Worm (Caenorhabditis elegans) whole organism, late embryonic: ENCODE results near the gene str-263.

Experiments used
- ama-1 ChIP-seq: fragments of 150-350 bp; optimal IDR thresholded peaks from 2 replicates; lab custom pipeline; 2014
- ceh-34 ChIP-seq: sonication (generic microtip); optimal IDR thresholded peaks from 2 replicates; lab custom pipeline; 2016; ENCODE audit warnings: mild to moderate bottlenecking, missing genetic modification characterization, missing compliant biosample characterization
- elt-2 ChIP-seq: sonication (generic microtip); optimal IDR thresholded peaks from 2 replicates; lab custom pipeline; 2016; ENCODE audit warnings: missing genetic modification reagents, missing genetic modification characterization, missing compliant biosample characterization
- ets-4 ChIP-seq: sonication (generic microtip); optimal IDR thresholded peaks from 2 replicates; lab custom pipeline; 2016; ENCODE audit warnings: missing genetic modification characterization, missing compliant biosample characterization
- hlh-30 ChIP-seq: sonication (generic microtip); optimal IDR thresholded peaks from 2 replicates; lab custom pipeline; 2017; ENCODE audit warnings: antibody characterized with exemption, missing genetic modification characterization, missing compliant biosample characterization; ENCODE audit not compliant: insufficient read depth
- lim-6 ChIP-seq: sonication (generic microtip); optimal IDR thresholded peaks from 2 replicates; lab custom pipeline; 2016; ENCODE audit warnings: missing genetic modification characterization, missing compliant biosample characterization
- nfya-1 ChIP-seq: sonication (generic microtip); optimal IDR thresholded peaks from 2 replicates; lab custom pipeline; 2017; ENCODE audit warnings: missing genetic modification characterization, mild to moderate bottlenecking, missing compliant biosample characterization, antibody characterized with exemption, moderate library complexity
- nhr-11 ChIP-seq: fragments of 150-350 bp; optimal IDR thresholded peaks from 2 replicates; lab custom pipeline; 2014; ENCODE audit warnings: missing biosample characterization, missing genetic modification characterization
- nhr-232 ChIP-seq: sonication (generic microtip); optimal IDR thresholded peaks from 2 replicates; lab custom pipeline; 2016; ENCODE audit warnings: missing genetic modification characterization, missing compliant biosample characterization
- sox-4 ChIP-seq: sonication (generic microtip); optimal IDR thresholded peaks from 2 replicates; lab custom pipeline; 2017; ENCODE audit warnings: mild to moderate bottlenecking, missing genetic modification characterization, inconsistent platforms, missing compliant biosample characterization
- tbx-2 ChIP-seq: sonication (generic microtip); optimal IDR thresholded peaks from 2 replicates; lab custom pipeline; 2016; ENCODE audit warnings: missing genetic modification characterization, missing compliant biosample characterization

DNA sequence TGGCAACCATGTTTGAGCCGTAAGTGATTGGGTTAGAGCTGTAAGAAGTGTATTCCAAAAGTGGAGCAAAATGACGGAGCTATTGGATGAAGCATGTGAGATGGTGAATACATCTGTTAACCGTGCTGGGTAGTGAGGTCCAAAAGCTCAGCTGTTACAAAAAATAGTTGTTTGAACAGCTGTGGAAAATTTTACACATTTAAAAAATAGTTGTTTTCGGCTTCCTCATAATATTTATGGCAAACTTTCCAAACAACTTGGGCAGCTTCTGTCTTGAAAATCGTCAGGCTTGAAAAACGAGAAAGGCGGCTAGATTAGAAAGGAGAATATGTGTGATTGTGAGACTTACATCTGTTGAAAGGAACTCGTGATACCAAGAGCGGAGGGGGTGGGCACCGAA, 7.9 kb upstream of the str-263 start, which contains the start of gene fbxa-154:
- no peak for TF ChIP-seq tbx-2 (tag; lab: Kevin White, UChicago)
- no peak for TF ChIP-seq nfya-1 (tag; lab: Kevin White, UChicago)
- no peak for TF ChIP-seq ama-1 (lab: Kevin White, UChicago)
- no peak for TF ChIP-seq nhr-11 (tag; lab: Kevin White, UChicago)
- no peak for TF ChIP-seq elt-2 (tag; lab: Kevin White, UChicago)
- no peak for TF ChIP-seq ets-4
- no peak for TF ChIP-seq nhr-232 (tag; lab: Kevin White, UChicago)
- TF ChIP-seq sox-4 (tag; lab: Kevin White, UChicago): no peak
- TF ChIP-seq ceh-34: no peak
- TF ChIP-seq lim-6 (tag; lab: Kevin White, UChicago): no peak
- no peak for TF ChIP-seq hlh-30 (tag; lab: Kevin White, UChicago)
